Worm (Caenorhabditis elegans) whole organism, L2 larva: ENCODE results near the gene F36A4.2.

Source experiments
- C34F6.9 ChIP-seq: fragments of 150-350 bp; optimal IDR thresholded peaks from 2 replicates; lab custom pipeline; 2014; ENCODE audit warnings: missing biosample characterization, missing genetic modification characterization
- alr-1 ChIP-seq: fragments of 150-350 bp; optimal IDR thresholded peaks from 2 replicates; lab custom pipeline; 2014; ENCODE audit warnings: missing biosample characterization, missing genetic modification characterization
- dmd-4 ChIP-seq: sonication (generic microtip); optimal IDR thresholded peaks from 2 replicates; lab custom pipeline; 2017; ENCODE audit warnings: missing biosample characterization, missing genetic modification characterization
- lsy-2 ChIP-seq, 2 experiments: fragments of 150-350 bp in 1 of 2; sonication (generic microtip) in 1 of 2; optimal IDR thresholded peaks; 2 replicates each; lab custom pipeline; 2014 to 2017; ENCODE audit warnings: missing biosample characterization in 2 of 2, missing genetic modification characterization in 2 of 2
- nhr-11 ChIP-seq: fragments of 150-350 bp; optimal IDR thresholded peaks from 2 replicates; lab custom pipeline; 2014; ENCODE audit warnings: missing biosample characterization, missing genetic modification characterization
- nhr-23 ChIP-seq: fragments of 150-350 bp; optimal IDR thresholded peaks from 2 replicates; lab custom pipeline; 2014; ENCODE audit warnings: missing biosample characterization, missing genetic modification reagents, missing genetic modification characterization
- nhr-237 ChIP-seq: fragments of 150-350 bp; optimal IDR thresholded peaks from 2 replicates; lab custom pipeline; 2014; ENCODE audit warnings: missing biosample characterization, missing genetic modification characterization
- nhr-25 ChIP-seq: fragments of 150-350 bp; sonication (generic microtip); optimal IDR thresholded peaks from 3 replicates; lab custom pipeline; 2014; ENCODE audit warnings: missing biosample characterization, missing genetic modification characterization
- sma-3 ChIP-seq: sonication (generic microtip); optimal IDR thresholded peaks from 2 replicates; lab custom pipeline; 2016; ENCODE audit warnings: missing genetic modification reagents, missing genetic modification characterization, missing compliant biosample characterization

Gene F36A4.2

ce11 chrIV:4318056-4318455 is 47.0 kb downstream of the F36A4.2 start:
- TF ChIP-seq alr-1 (tag; lab: Kevin White, UChicago) (no peak), nhr-11 (tag; lab: Kevin White, UChicago) (no peak)

- TF ChIP-seq lsy-2 (tag; optimal IDR thresholded peaks at IDR 0.05; lab: Kevin White, UChicago) (no peak), nhr-25 (tag; lab: Kevin White, UChicago) (no peak), C34F6.9 (tag; lab: Kevin White, UChicago) (no peak), sma-3 (GFP tag; lab: Kevin White, UChicago) (no peak), alr-1 (tag; lab: Kevin White, UChicago) (no peak), dmd-4 (no peak), nhr-23 (tag; lab: Kevin White, UChicago) (no peak), nhr-237 (no peak)
Observed at ce11 chrIV:4319473-4319872, 48.4 kb downstream of the F36A4.2 start.
